Worm (Caenorhabditis elegans): ENCODE data around the gene folr-1.

ce11 chrX:9940524-9940923 is 21.4 kb downstream of the folr-1 start:
- TF ChIP-seq snpc-4 (tag; optimal IDR thresholded peaks at IDR 0.05) (no peak), ces-1 (GFP tag; optimal IDR thresholded peaks at IDR 0.05) (no peak), unc-39 (tag; optimal IDR thresholded peaks at IDR 0.05) (no peak)
